Fruit fly (Drosophila melanogaster) whole organism, adult: ENCODE results near the gene CG1640.

Experiments used
- CG11617 ChIP-seq: fragments of 200-800 bp; sonication (Bioruptor generic); optimal IDR thresholded peaks from 2 replicates; lab custom pipeline; 2017; ENCODE audit warnings: mild to moderate bottlenecking, missing biosample characterization, missing genetic modification reagents, missing genetic modification characterization
- CG12768 ChIP-seq: fragments of 200-800 bp; sonication (Bioruptor generic); optimal IDR thresholded peaks from 2 replicates; lab custom pipeline; 2017; ENCODE audit warnings: missing biosample characterization, missing genetic modification characterization, mild to moderate bottlenecking, moderate library complexity, missing genetic modification reagents
- CG14711 ChIP-seq: fragments of 200-800 bp; sonication (Bioruptor generic); optimal IDR thresholded peaks from 2 replicates; lab custom pipeline; 2018; ENCODE audit warnings: missing biosample characterization, mild to moderate bottlenecking, missing genetic modification characterization, moderate library complexity
- CG1620 ChIP-seq: fragments of 200-800 bp; sonication (Bioruptor generic); optimal IDR thresholded peaks from 2 replicates; lab custom pipeline; 2016; ENCODE audit warnings: missing biosample characterization, missing genetic modification characterization
- CG7101 ChIP-seq: fragments of 200-800 bp; sonication (Bioruptor generic); optimal IDR thresholded peaks from 2 replicates; lab custom pipeline; 2018; ENCODE audit warnings: missing biosample characterization, mild to moderate bottlenecking, missing genetic modification characterization, moderate library complexity
- Crg-1 ChIP-seq: fragments of 200-800 bp; sonication (Bioruptor generic); optimal IDR thresholded peaks from 2 replicates; lab custom pipeline; 2016; ENCODE audit warnings: missing biosample characterization, missing genetic modification characterization
- Hr96 ChIP-seq: fragments of 200-800 bp; sonication (Bioruptor generic); optimal IDR thresholded peaks from 2 replicates; lab custom pipeline; 2016; ENCODE audit warnings: missing biosample characterization, missing genetic modification characterization
- Mnt ChIP-seq: fragments of 200-800 bp; sonication (Bioruptor generic); optimal IDR thresholded peaks from 2 replicates; lab custom pipeline; 2016; ENCODE audit warnings: missing biosample characterization, mild to moderate bottlenecking, missing genetic modification characterization
- bab1 ChIP-seq: fragments of 200-800 bp; sonication (Bioruptor generic); optimal IDR thresholded peaks from 3 replicates; lab custom pipeline; 2019; ENCODE audit warnings: missing biosample characterization, mild to moderate bottlenecking, missing genetic modification characterization, moderate library complexity
- cnc ChIP-seq, 2 experiments: fragments of >200 bp; optimal IDR thresholded peaks; 2 replicates each; lab custom pipeline; 2017
- kay ChIP-seq: fragments of 200-800 bp; sonication (Bioruptor generic); peaks from one replicate; lab custom pipeline; 2016; ENCODE audit warnings: missing biosample characterization, missing genetic modification characterization, borderline replicate concordance
- tj ChIP-seq: fragments of 200-800 bp; sonication (Bioruptor generic); optimal IDR thresholded peaks from 3 replicates; lab custom pipeline; 2017; ENCODE audit warnings: missing biosample characterization, mild to moderate bottlenecking, missing genetic modification characterization, moderate library complexity

- TF ChIP-seq kay (no peak), CG14711 (tag; lab: Kevin White, UChicago) (no peak), bab1 (no peak), cnc (optimal IDR thresholded peaks at IDR 0.05; lab: Kevin White, UChicago) (no peak), CG1620 (no peak), Hr96 (no peak), Mnt (no peak), tj (GFP tag; lab: Kevin White, UChicago) (no peak), CG7101 (tag; lab: Kevin White, UChicago) (no peak), CG12768 (GFP tag; lab: Kevin White, UChicago) (no peak), Crg-1 (GFP tag; lab: Kevin White, UChicago) (no peak), CG11617 (GFP tag; lab: Kevin White, UChicago) (no peak)
These were observed 23.4 kb upstream of the CG1640 start for dm6 chrX:13346998-13347397.
